Fruit fly (Drosophila melanogaster): ENCODE measurements around the gene GstD10.

GstD10 gene

DNA sequence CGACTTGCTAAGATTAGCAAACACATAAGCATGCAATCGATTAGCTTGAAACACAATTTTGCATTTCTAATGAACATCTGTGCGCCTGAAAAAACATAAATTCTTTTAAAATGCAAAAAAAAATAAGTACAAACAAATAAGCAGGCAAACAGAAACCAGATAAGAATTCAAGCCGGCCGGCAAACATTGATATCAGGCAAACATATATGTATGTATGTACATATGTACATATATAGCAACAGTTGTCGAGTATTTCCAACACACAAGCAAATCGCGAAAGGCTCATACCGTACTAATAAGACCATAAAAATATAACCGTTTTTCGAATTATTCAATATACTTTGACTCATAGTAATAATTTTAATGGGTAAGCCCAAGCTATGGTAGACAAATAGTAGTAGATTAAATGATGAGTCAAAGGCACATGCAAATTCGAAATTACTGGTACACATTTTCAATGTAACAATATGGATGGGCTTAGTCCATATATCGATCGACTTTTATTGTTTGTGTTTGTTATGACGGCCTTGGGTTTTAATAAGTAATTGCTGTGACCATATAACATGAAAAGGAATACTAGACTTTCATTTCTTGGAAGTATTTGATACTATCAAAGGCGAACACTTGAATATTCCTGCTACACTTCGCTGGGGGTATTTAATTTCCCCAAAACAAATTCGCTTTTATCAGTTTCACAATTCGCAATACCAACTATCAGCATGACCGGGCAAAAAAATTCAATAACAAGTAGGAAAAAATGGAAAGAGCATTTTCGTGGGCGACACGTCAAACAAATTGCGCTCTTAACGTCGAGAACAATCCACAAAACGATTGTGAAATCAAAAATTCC is 4.5 kb upstream of the GstD10 start:
- no peak for TF ChIP-seq tai (GFP tag; optimal IDR thresholded peaks at IDR 0.05)
- no peak for TF ChIP-seq Abd-B (GFP tag; optimal IDR thresholded peaks at IDR 0.05)
- TF ChIP-seq woc (GFP tag; optimal IDR thresholded peaks at IDR 0.05) = peak; percentile 27
- TF ChIP-seq CG9705 (GFP tag; optimal IDR thresholded peaks at IDR 0.05) = peak; percentile 39
- TF ChIP-seq Mio (GFP tag; optimal IDR thresholded peaks at IDR 0.05) = no peak
- TF ChIP-seq sv (GFP tag; optimal IDR thresholded peaks at IDR 0.05) = no peak
- no peak for TF ChIP-seq sage (GFP tag; optimal IDR thresholded peaks at IDR 0.05)
- TF ChIP-seq fru (GFP tag; optimal IDR thresholded peaks at IDR 0.05) = peak; percentile 6
- peak; percentile 25 for TF ChIP-seq CG32264 (GFP tag; optimal IDR thresholded peaks at IDR 0.05)
- TF ChIP-seq usp (GFP tag; optimal IDR thresholded peaks at IDR 0.05) = no peak
- TF ChIP-seq GATAd (GFP tag; optimal IDR thresholded peaks at IDR 0.05) = no peak
- no peak for TF ChIP-seq OdsH (GFP tag; optimal IDR thresholded peaks at IDR 0.05)
- no peak for TF ChIP-seq h (GFP tag; optimal IDR thresholded peaks at IDR 0.05)
- no peak for TF ChIP-seq rgr (GFP tag; optimal IDR thresholded peaks at IDR 0.05)
- peak; percentile 1 for TF ChIP-seq CrebA (GFP tag; optimal IDR thresholded peaks at IDR 0.05; ENCODE audit: borderline replicate concordance)
- no peak for TF ChIP-seq HLH106 (tag; optimal IDR thresholded peaks at IDR 0.05)
- TF ChIP-seq Dif (GFP tag; optimal IDR thresholded peaks at IDR 0.05; ENCODE audit: partially characterized antibody) = no peak
- no peak for TF ChIP-seq Vsx2 (GFP tag; optimal IDR thresholded peaks at IDR 0.05; ENCODE audit: partially characterized antibody)

DNA sequence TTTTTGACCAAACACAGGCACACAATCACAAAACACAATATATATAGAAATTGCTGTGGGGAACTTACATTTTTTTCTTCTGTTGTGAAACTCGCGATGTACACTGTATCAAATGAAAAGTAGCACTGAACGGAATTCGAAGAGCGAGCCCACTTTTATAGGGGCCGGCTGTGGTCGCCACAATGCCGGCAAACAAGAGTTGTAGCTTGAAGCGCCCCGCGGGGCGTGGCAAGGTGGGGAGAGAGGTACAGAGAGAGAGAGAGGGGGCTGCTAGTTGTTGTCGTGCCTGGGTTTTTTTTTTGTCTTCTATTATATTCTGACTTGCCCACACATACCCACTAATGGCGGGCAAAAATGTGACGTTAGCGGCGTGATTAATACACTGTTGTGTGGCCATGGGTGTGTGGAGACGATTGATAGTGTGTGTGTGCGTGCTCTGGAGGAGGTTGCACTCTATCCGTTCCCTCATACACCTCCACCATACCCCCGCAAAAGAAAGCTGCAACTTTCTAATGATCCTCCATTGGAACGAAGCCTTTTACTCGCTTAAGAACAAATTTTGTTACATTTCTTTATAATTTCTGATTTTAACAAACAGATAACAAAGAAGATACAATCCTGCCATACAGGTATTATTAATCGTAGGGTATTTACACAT is 3.7 kb upstream of the GstD10 start, which contains the start of gene GstD1:
Gene GstD1 (minus strand): TSS at position 134 of the 658 bp plus-strand sequence.
- TF ChIP-seq pan (optimal IDR thresholded peaks at IDR 0.05) (no peak), Dif (GFP tag; optimal IDR thresholded peaks at IDR 0.05; ENCODE audit: partially characterized antibody) (peak; percentile 81), brk (GFP tag; optimal IDR thresholded peaks at IDR 0.05) (no peak), psq (GFP tag; optimal IDR thresholded peaks at IDR 0.05) (peak; percentile 51), dl (GFP tag; optimal IDR thresholded peaks at IDR 0.05; ENCODE audit: insufficient read depth in 1 of 2, partially characterized antibody in 2 of 2) (peak; percentile 3 to 20), rgr (GFP tag; optimal IDR thresholded peaks at IDR 0.05) (peak; percentile 33), dmrt93B (GFP tag; optimal IDR thresholded peaks at IDR 0.05) (peak; percentile 68), fru (GFP tag; optimal IDR thresholded peaks at IDR 0.05) (peak; percentile 81), jim (GFP tag; optimal IDR thresholded peaks at IDR 0.05) (peak; percentile 83), Vsx2 (GFP tag; optimal IDR thresholded peaks at IDR 0.05; ENCODE audit: partially characterized antibody) (peak; percentile 47), sv (GFP tag; optimal IDR thresholded peaks at IDR 0.05) (peak; percentile 34), ey (GFP tag; optimal IDR thresholded peaks at IDR 0.05) (peak; percentile 77), HLH106 (tag; optimal IDR thresholded peaks at IDR 0.05) (peak; percentile 65), Sp1 (GFP tag; optimal IDR thresholded peaks at IDR 0.05) (peak; percentile 32), woc (GFP tag; optimal IDR thresholded peaks at IDR 0.05) (peak; percentile 82), dsf (GFP tag; optimal IDR thresholded peaks at IDR 0.05; ENCODE audit: borderline replicate concordance) (no peak), Abd-B (GFP tag; optimal IDR thresholded peaks at IDR 0.05) (no peak), OdsH (GFP tag; optimal IDR thresholded peaks at IDR 0.05) (peak; percentile 65), foxo (GFP tag; optimal IDR thresholded peaks at IDR 0.05) (peak in 1 of 2 experiments; percentile 71), h (GFP tag; optimal IDR thresholded peaks at IDR 0.05) (peak; percentile 78), tai (GFP tag; optimal IDR thresholded peaks at IDR 0.05) (no peak), lola (GFP tag; optimal IDR thresholded peaks at IDR 0.05) (no peak), N (GFP tag; optimal IDR thresholded peaks at IDR 0.05) (no peak), Hr83 (GFP tag; optimal IDR thresholded peaks at IDR 0.05; ENCODE audit: poor library complexity, severe bottlenecking) (peak; percentile 55), Hnf4 (GFP tag; optimal IDR thresholded peaks at IDR 0.05) (peak; percentile 37), Jra (GFP tag; optimal IDR thresholded peaks at IDR 0.05) (peak; percentile 61), br (GFP tag; optimal IDR thresholded peaks at IDR 0.05) (peak; percentile 66), Mio (GFP tag; optimal IDR thresholded peaks at IDR 0.05) (no peak), Rel (GFP tag; optimal IDR thresholded peaks at IDR 0.05) (no peak), Rel (tag; optimal IDR thresholded peaks at IDR 0.05) (peak; percentile 85)
